Fruit fly (Drosophila melanogaster) whole organism, prepupa: ENCODE data around the gene CG33631.

ENCODE experiments used
- CG11762 ChIP-seq: fragments of 200-800 bp; sonication (Bioruptor generic); optimal IDR thresholded peaks from 3 replicates; lab custom pipeline; 2016; ENCODE audit warnings: missing biosample characterization, missing genetic modification characterization; ENCODE audit not compliant: insufficient read depth
- CG1621 ChIP-seq: fragments of 200-800 bp; sonication (Bioruptor generic); optimal IDR thresholded peaks from 3 replicates; lab custom pipeline; 2018; ENCODE audit warnings: missing biosample characterization, mild to moderate bottlenecking, missing genetic modification characterization

- TF ChIP-seq CG11762 (GFP tag; lab: Kevin White, UChicago) (no peak), CG1621 (no peak)
Observed at dm6 chr3R:10067605-10068004, 3.8 kb downstream of the CG33631 start, which contains the start of gene CG33784.
